Fruit fly (Drosophila melanogaster): Measurements from ENCODE around the gene CG11523.

The CG11523 gene

dm6 chr3L:22277186-22277585 is 10.7 kb upstream of the CG11523 start (continued):
- TF ChIP-seq Eip74EF (GFP tag; optimal IDR thresholded peaks at IDR 0.05) (no peak), slp2 (GFP tag; optimal IDR thresholded peaks at IDR 0.05) (no peak), pzg (GFP tag; optimal IDR thresholded peaks at IDR 0.05) (no peak), Opbp (GFP tag; IDR thresholded peaks at IDR 0.05; ENCODE audit: partially characterized antibody) (no peak), zfh2 (GFP tag; optimal IDR thresholded peaks at IDR 0.05) (peak; percentile 39), ci (GFP tag; IDR thresholded peaks at IDR 0.05) (no peak), CG42726 (GFP tag; IDR thresholded peaks at IDR 0.05; ENCODE audit: partially characterized antibody) (no peak), CG15073 (GFP tag; optimal IDR thresholded peaks at IDR 0.05) (no peak), CG34224 (GFP tag; IDR thresholded peaks at IDR 0.05; ENCODE audit: partially characterized antibody) (no peak), Oaz (GFP tag; IDR thresholded peaks at IDR 0.05) (peak; percentile 51), dan (GFP tag; IDR thresholded peaks at IDR 0.05) (no peak), chinmo (GFP tag; IDR thresholded peaks at IDR 0.05; ENCODE audit: partially characterized antibody) (no peak), ara (GFP tag; IDR thresholded peaks at IDR 0.05) (0 out of 2 replicates have a peak, but pooled peaks have one; percentile 35), CG10959 (GFP tag; IDR thresholded peaks at IDR 0.05) (no peak), ERR (GFP tag; optimal IDR thresholded peaks at IDR 0.05) (no peak), danr (GFP tag; IDR thresholded peaks at IDR 0.05) (peak; percentile 59), B-H1 (GFP tag; IDR thresholded peaks at IDR 0.05) (0 out of 3 replicates have a peak, but pooled peaks have one; percentile 12), CG34376 (GFP tag; optimal IDR thresholded peaks at IDR 0.05) (no peak), CG8359 (GFP tag; optimal IDR thresholded peaks at IDR 0.05; ENCODE audit: borderline replicate concordance) (peak; percentile 0), CG3726 (GFP tag; IDR thresholded peaks at IDR 0.05) (no peak), Ada2b (GFP tag; IDR thresholded peaks at IDR 0.05) (peak; percentile 49), Atf6 (GFP tag; IDR thresholded peaks at IDR 0.05) (no peak), CrebB (tag; optimal IDR thresholded peaks at IDR 0.05) (no peak), CG4404 (GFP tag; IDR thresholded peaks at IDR 0.05) (peak; percentile 42; the same call in 1 of the 2 replicates), CG17385 (GFP tag; optimal IDR thresholded peaks at IDR 0.05) (peak; percentile 30), Rx (GFP tag; IDR thresholded peaks at IDR 0.05) (0 out of 2 replicates have a peak, but pooled peaks have one; percentile 34), Nf-YC (tag; optimal IDR thresholded peaks at IDR 0.05) (no peak), CG11723 (GFP tag; optimal IDR thresholded peaks at IDR 0.05) (no peak), tup (GFP tag; optimal IDR thresholded peaks at IDR 0.05) (no peak), CG15514 (GFP tag; optimal IDR thresholded peaks at IDR 0.05) (no peak), Kr (GFP tag; optimal IDR thresholded peaks at IDR 0.05) (no peak), CG33213 (GFP tag; optimal IDR thresholded peaks at IDR 0.05) (no peak), ab (GFP tag; optimal IDR thresholded peaks at IDR 0.05) (no peak), Ssrp (tag; optimal IDR thresholded peaks at IDR 0.05) (peak; percentile 55), esg (GFP tag; conservative IDR thresholded peaks at IDR 0.05) (no peak; the same call in 1 of the 2 replicates), bsh (GFP tag; optimal IDR thresholded peaks at IDR 0.05) (peak in 1 of 2 experiments; percentile 30), CG8478 (optimal IDR thresholded peaks at IDR 0.05) (no peak), p53 (GFP tag; optimal IDR thresholded peaks at IDR 0.05) (no peak), CG8765 (GFP tag; IDR thresholded peaks at IDR 0.05) (no peak), H15 (GFP tag; IDR thresholded peaks at IDR 0.05) (0 out of 3 replicates have a peak, but pooled peaks have one; percentile 11), ken (GFP tag; IDR thresholded peaks at IDR 0.05) (0 out of 3 replicates have a peak, but pooled peaks have one; percentile 34), btn (GFP tag; optimal IDR thresholded peaks at IDR 0.05) (no peak), Dek (tag; optimal IDR thresholded peaks at IDR 0.05) (no peak), CG8944 (GFP tag; optimal IDR thresholded peaks at IDR 0.05) (no peak), CG5180 (GFP tag; optimal IDR thresholded peaks at IDR 0.05) (no peak), lilli (GFP tag; optimal IDR thresholded peaks at IDR 0.05) (peak; percentile 58), dm (GFP tag; optimal IDR thresholded peaks at IDR 0.05) (no peak), lola (GFP tag; optimal IDR thresholded peaks at IDR 0.05) (no peak), hth (optimal IDR thresholded peaks at IDR 0.05) (no peak), Elba2 (GFP tag; optimal IDR thresholded peaks at IDR 0.05) (no peak), knrl (GFP tag; IDR thresholded peaks at IDR 0.05; ENCODE audit: partially characterized antibody) (no peak)

Measured in whole organism, embryonic.